Worm (Caenorhabditis elegans): ENCODE measurements around the gene Y69H2.3.
A peak's percentile ranks its signal among the peaks of the same experiment; 100 is the strongest.

Y69H2.3 gene

DNA sequence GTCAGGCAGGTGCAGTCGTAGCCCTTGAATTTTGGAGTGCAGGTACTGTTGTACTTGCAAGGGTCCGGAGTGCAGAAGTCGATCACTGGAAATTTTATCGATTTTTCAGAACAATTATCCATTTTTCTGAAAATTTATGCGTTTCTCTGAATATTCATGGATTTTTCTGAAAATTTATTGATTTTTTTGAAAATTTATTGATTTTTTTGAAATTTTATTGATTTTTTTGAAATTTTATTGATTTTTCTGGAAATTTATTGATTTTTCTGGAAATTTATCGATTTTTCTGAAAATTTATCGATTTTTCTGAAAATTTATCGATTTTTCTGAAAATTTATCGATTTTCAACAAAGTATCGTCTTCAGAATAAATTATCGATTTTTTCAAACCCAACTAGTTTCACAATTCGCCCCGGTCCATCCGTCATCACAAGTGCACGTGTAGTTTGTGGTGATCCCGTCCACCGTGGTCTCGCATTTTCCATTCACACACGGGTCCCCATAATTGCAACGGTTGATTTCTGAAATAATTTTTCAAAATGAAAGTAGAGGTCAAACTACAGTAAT lies 31.9 kb downstream of the Y69H2.3 start:
- TF ChIP-seq ceh-62 (tag; optimal IDR thresholded peaks at IDR 0.05): no peak
- TF ChIP-seq aly-2 (tag; optimal IDR thresholded peaks at IDR 0.05): no peak
- no peak for TF ChIP-seq Y48G9A.11 (GFP tag; IDR thresholded peaks at IDR 0.05)
- peak; percentile 87 for TF ChIP-seq ceh-28 (tag; optimal IDR thresholded peaks at IDR 0.05)
- TF ChIP-seq daf-19 (GFP tag; conservative IDR thresholded peaks at IDR 0.05): no peak

DNA sequence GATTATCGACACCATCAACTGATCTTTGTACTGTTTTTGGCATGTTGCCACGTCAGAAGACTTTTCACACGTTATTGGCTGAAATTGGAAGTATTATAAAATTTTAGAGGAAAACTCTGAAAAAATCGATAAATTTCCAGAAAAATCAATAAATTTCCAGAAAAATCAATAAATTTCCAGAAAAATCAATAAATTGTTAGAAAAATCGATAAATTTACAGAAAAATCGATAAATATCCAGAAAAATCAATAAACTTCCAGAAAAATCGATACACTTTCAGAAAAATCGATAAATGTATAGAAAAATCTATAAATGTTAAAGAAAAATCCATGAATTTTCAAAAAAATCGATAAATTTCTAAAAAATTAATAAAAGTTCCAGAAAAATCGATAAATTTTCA lies 35.0 kb downstream of the Y69H2.3 start:
- TF ChIP-seq zfp-2 (tag; optimal IDR thresholded peaks at IDR 0.05) (no peak), dmd-8 (GFP tag; IDR thresholded peaks at IDR 0.05) (no peak), ceh-28 (tag; optimal IDR thresholded peaks at IDR 0.05) (peak; percentile 89), dmd-6 (GFP tag; IDR thresholded peaks at IDR 0.05) (no peak), mdl-1 (tag; optimal IDR thresholded peaks at IDR 0.05) (no peak)

- TF ChIP-seq D1046.2 (GFP tag; IDR thresholded peaks at IDR 0.05): no peak
- TF ChIP-seq nhr-11 (tag; optimal IDR thresholded peaks at IDR 0.05): peak; percentile 48
- TF ChIP-seq ceh-28 (tag; optimal IDR thresholded peaks at IDR 0.05): no peak
- TF ChIP-seq R02D3.7 (tag; optimal IDR thresholded peaks at IDR 0.05): no peak
- no peak for TF ChIP-seq nhr-6 (tag; optimal IDR thresholded peaks at IDR 0.05)
- 0 out of 2 replicates have a peak, but pooled peaks have one; percentile 15 for TF ChIP-seq ceh-20 (GFP tag; IDR thresholded peaks at IDR 0.05)
- TF ChIP-seq T20F7.1 (GFP tag; optimal IDR thresholded peaks at IDR 0.05): no peak
- no peak for TF ChIP-seq ama-1 (optimal IDR thresholded peaks at IDR 0.05)
- no peak for TF ChIP-seq F26F4.8 (GFP tag; conservative IDR thresholded peaks at IDR 0.05)
- no peak for TF ChIP-seq lin-1 (GFP tag; IDR thresholded peaks at IDR 0.05)
- no peak for TF ChIP-seq mdt-29 (GFP tag; IDR thresholded peaks at IDR 0.05)
- no peak for TF ChIP-seq ceh-62 (tag; optimal IDR thresholded peaks at IDR 0.05)
- TF ChIP-seq pqm-1 (tag; optimal IDR thresholded peaks at IDR 0.05): no peak
- no peak for TF ChIP-seq egl-27 (tag; optimal IDR thresholded peaks at IDR 0.05)
- no peak for TF ChIP-seq nhr-77 (tag; optimal IDR thresholded peaks at IDR 0.05)
- no peak for TF ChIP-seq Y105C5A.15 (GFP tag; IDR thresholded peaks at IDR 0.05)
- peak in 1 of 2 experiments; percentile 24 for TF ChIP-seq daf-16 (GFP tag; optimal IDR thresholded peaks at IDR 0.05)
- no peak for TF ChIP-seq daf-16 (tag; optimal IDR thresholded peaks at IDR 0.05)
- no peak for TF ChIP-seq ctbp-1 (GFP tag; IDR thresholded peaks at IDR 0.05)
Measured at ce11 chrV:18627445-18627844, 36.5 kb downstream of the Y69H2.3 start.

ce11 chrV:18626764-18627163 lies 37.2 kb downstream of the Y69H2.3 start, which contains the start of gene Y69H2.15:
TSS of gene Y69H2.15 (minus strand) at chrV:18626864.
- no peak for TF ChIP-seq spr-3 (GFP tag; optimal IDR thresholded peaks at IDR 0.05)
- no peak for TF ChIP-seq ceh-82 (tag; optimal IDR thresholded peaks at IDR 0.05)
- no peak for TF ChIP-seq vab-7 (GFP tag; IDR thresholded peaks at IDR 0.05)
- no peak for TF ChIP-seq nhr-6 (tag; optimal IDR thresholded peaks at IDR 0.05)
- TF ChIP-seq mdt-29 (GFP tag; IDR thresholded peaks at IDR 0.05): no peak
- no peak for TF ChIP-seq Y105C5A.15 (GFP tag; IDR thresholded peaks at IDR 0.05)
- TF ChIP-seq nhr-76 (tag; optimal IDR thresholded peaks at IDR 0.05): no peak

- TF ChIP-seq nhr-77 (tag; optimal IDR thresholded peaks at IDR 0.05): no peak
- TF ChIP-seq cey-2 (tag; optimal IDR thresholded peaks at IDR 0.05; ENCODE audit: borderline replicate concordance, insufficient read depth): no peak
- TF ChIP-seq nhr-10 (tag; optimal IDR thresholded peaks at IDR 0.05): no peak
- no peak for TF ChIP-seq aha-1 (tag)
- peak; percentile 36 for TF ChIP-seq lin-13 (GFP tag; optimal IDR thresholded peaks at IDR 0.05)
- TF ChIP-seq set-16 (GFP tag; IDR thresholded peaks at IDR 0.05): peak; percentile 42; the same call in 1 of the 2 replicates
- TF ChIP-seq T26A8.4 (GFP tag; IDR thresholded peaks at IDR 0.05): no peak
- TF ChIP-seq zfp-3 (GFP tag; conservative IDR thresholded peaks at IDR 0.05): no peak
Measured at ce11 chrV:18622462-18622861, 41.5 kb downstream of the Y69H2.3 start, which contains the start of gene Y69H2.1. TSS of gene Y69H2.1 (minus strand) at chrV:18622562.

Measured in whole organism, L4 larva.